Worm (Caenorhabditis elegans) whole organism, L3 larva: ENCODE data around the gene C45G9.10.

ENCODE experiments used
- ceh-82 ChIP-seq: fragments of 150-350 bp; optimal IDR thresholded peaks from 2 replicates; lab custom pipeline; 2014; ENCODE audit warnings: missing biosample characterization, missing genetic modification characterization
- ceh-9 ChIP-seq: sonication (generic microtip); optimal IDR thresholded peaks from 2 replicates; lab custom pipeline; 2018; ENCODE audit warnings: missing biosample characterization, missing genetic modification characterization
- mdl-1 ChIP-seq: fragments of 150-350 bp; optimal IDR thresholded peaks from 2 replicates; lab custom pipeline; 2014; ENCODE audit warnings: missing biosample characterization, missing genetic modification characterization
- nhr-12 ChIP-seq: fragments of 150-350 bp; optimal IDR thresholded peaks from 2 replicates; lab custom pipeline; 2014; ENCODE audit warnings: missing biosample characterization, missing genetic modification characterization
- tbx-2 ChIP-seq: sonication (generic microtip); optimal IDR thresholded peaks from 2 replicates; lab custom pipeline; 2016; ENCODE audit warnings: mild to moderate bottlenecking, missing genetic modification characterization, missing compliant biosample characterization
- ztf-11 ChIP-seq: fragments of 150-350 bp; optimal IDR thresholded peaks from 2 replicates; lab custom pipeline; 2014; ENCODE audit warnings: missing biosample characterization, missing genetic modification characterization

DNA sequence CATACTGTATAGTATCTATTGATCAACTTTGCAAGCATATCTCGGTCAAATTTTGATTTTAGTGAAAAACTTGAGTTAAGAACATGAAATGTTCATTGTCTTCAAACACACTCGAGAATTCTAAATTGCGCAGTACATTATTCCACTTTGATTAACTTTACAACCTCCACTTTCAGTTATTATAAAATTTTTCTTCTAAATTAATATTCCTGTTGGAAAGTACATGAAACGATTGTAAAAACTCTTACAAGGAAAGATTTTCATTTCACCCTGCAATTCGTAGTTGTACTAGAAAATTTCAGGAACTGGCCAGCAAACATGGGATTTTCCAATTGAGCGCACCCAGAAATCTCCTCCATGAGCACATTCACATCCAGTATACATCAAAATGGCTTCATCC is 17.0 kb downstream of the C45G9.10 start, which contains the start of gene C45G9.14:
- TF ChIP-seq mdl-1 (tag; lab: Kevin White, UChicago) (no peak), ceh-9 (tag; lab: Kevin White, UChicago) (no peak), nhr-12 (tag; lab: Kevin White, UChicago) (no peak), ceh-82 (tag; lab: Kevin White, UChicago) (no peak), tbx-2 (tag; lab: Kevin White, UChicago) (no peak), ztf-11 (no peak)
